Fruit fly (Drosophila melanogaster): ENCODE results near the gene Stt3A.

Gene Stt3A

dm6 chrX:21064927-21065326 is 11.2 kb upstream of the Stt3A start (continued):
- no peak for TF ChIP-seq CG17359 (tag; optimal IDR thresholded peaks at IDR 0.05)
- no peak for TF ChIP-seq fd102C (GFP tag; optimal IDR thresholded peaks at IDR 0.05)
- TF ChIP-seq Dref (GFP tag; IDR thresholded peaks at IDR 0.05), result no peak
- TF ChIP-seq CG32767 (GFP tag; IDR thresholded peaks at IDR 0.05), result no peak
- TF ChIP-seq Sin3A (optimal IDR thresholded peaks at IDR 0.05), result no peak
- no peak for TF ChIP-seq CG9876 (GFP tag; optimal IDR thresholded peaks at IDR 0.05)
- no peak for TF ChIP-seq D19A (tag; optimal IDR thresholded peaks at IDR 0.05)
- TF ChIP-seq CG10543 (GFP tag; optimal IDR thresholded peaks at IDR 0.05), result no peak
- TF ChIP-seq CG4360 (GFP tag; IDR thresholded peaks at IDR 0.05), result no peak
- TF ChIP-seq CG3163 (GFP tag; optimal IDR thresholded peaks at IDR 0.05), result no peak
- TF ChIP-seq Dad (GFP tag; optimal IDR thresholded peaks at IDR 0.05), result no peak
- TF ChIP-seq Hr3 (GFP tag; optimal IDR thresholded peaks at IDR 0.05), result no peak
- no peak for TF ChIP-seq CG10565 (GFP tag; optimal IDR thresholded peaks at IDR 0.05)
- no peak for TF ChIP-seq dmrt11E (tag; optimal IDR thresholded peaks at IDR 0.05)
- TF ChIP-seq h (optimal IDR thresholded peaks at IDR 0.05), result no peak
- TF ChIP-seq E2f1 (GFP tag; IDR thresholded peaks at IDR 0.05), result no peak
- TF ChIP-seq Mad (GFP tag; optimal IDR thresholded peaks at IDR 0.05), result no peak
- no peak for TF ChIP-seq Blimp-1 (GFP tag; optimal IDR thresholded peaks at IDR 0.05)
- TF ChIP-seq tup (GFP tag; optimal IDR thresholded peaks at IDR 0.05), result no peak
- no peak for TF ChIP-seq CG8388 (GFP tag; optimal IDR thresholded peaks at IDR 0.05)
- TF ChIP-seq Opbp (GFP tag; IDR thresholded peaks at IDR 0.05; ENCODE audit: partially characterized antibody), result no peak
- no peak for TF ChIP-seq dan (GFP tag; IDR thresholded peaks at IDR 0.05)
- no peak for TF ChIP-seq Lim3 (GFP tag; IDR thresholded peaks at IDR 0.05)
- no peak for TF ChIP-seq fd3F (GFP tag; optimal IDR thresholded peaks at IDR 0.05)
- TF ChIP-seq ken (GFP tag; IDR thresholded peaks at IDR 0.05), result 0 out of 3 replicates have a peak, but pooled peaks have one; percentile 29
- TF ChIP-seq HLHmδ (GFP tag; optimal IDR thresholded peaks at IDR 0.05), result no peak
- no peak for TF ChIP-seq CG10321 (GFP tag; IDR thresholded peaks at IDR 0.05)
- TF ChIP-seq Ssrp (tag; optimal IDR thresholded peaks at IDR 0.05), result no peak
- no peak for TF ChIP-seq run (tag; optimal IDR thresholded peaks at IDR 0.05)
- TF ChIP-seq scrt (GFP tag; optimal IDR thresholded peaks at IDR 0.05), result no peak
- TF ChIP-seq tio (GFP tag; optimal IDR thresholded peaks at IDR 0.05), result peak; percentile 7
- TF ChIP-seq CG7839 (tag; optimal IDR thresholded peaks at IDR 0.05), result peak; percentile 9
- TF ChIP-seq sens-2 (GFP tag; IDR thresholded peaks at IDR 0.05), result no peak
- no peak for TF ChIP-seq zf30C (GFP tag; optimal IDR thresholded peaks at IDR 0.05)
- no peak for TF ChIP-seq trem (tag; optimal IDR thresholded peaks at IDR 0.05)
- 0 out of 3 replicates have a peak, but pooled peaks have one; percentile 6 for TF ChIP-seq Mrtf (GFP tag; IDR thresholded peaks at IDR 0.05)
- TF ChIP-seq ap (GFP tag; IDR thresholded peaks at IDR 0.05), result no peak
- TF ChIP-seq CG13775 (GFP tag; optimal IDR thresholded peaks at IDR 0.05), result no peak
- TF ChIP-seq CG8290 (GFP tag; optimal IDR thresholded peaks at IDR 0.05), result no peak
- TF ChIP-seq CG8290 (tag; optimal IDR thresholded peaks at IDR 0.05), result peak in 1 of 2 experiments; percentile 47
- no peak for TF ChIP-seq cg (GFP tag; optimal IDR thresholded peaks at IDR 0.05)
- TF ChIP-seq CHES-1-like (GFP tag; optimal IDR thresholded peaks at IDR 0.05), result no peak
- no peak for TF ChIP-seq CG6272 (GFP tag; IDR thresholded peaks at IDR 0.05)
- TF ChIP-seq CG12391 (tag; optimal IDR thresholded peaks at IDR 0.05), result no peak
- TF ChIP-seq Sox102F (GFP tag; optimal IDR thresholded peaks at IDR 0.05), result peak; percentile 5
- no peak for TF ChIP-seq sug (tag; optimal IDR thresholded peaks at IDR 0.05)
- TF ChIP-seq CG10147 (GFP tag; optimal IDR thresholded peaks at IDR 0.05), result no peak
- no peak for TF ChIP-seq sr (GFP tag; IDR thresholded peaks at IDR 0.05)
- TF ChIP-seq danr (GFP tag; IDR thresholded peaks at IDR 0.05), result 0 out of 2 replicates have a peak, but pooled peaks have one; percentile 21
- no peak for TF ChIP-seq Max (GFP tag; optimal IDR thresholded peaks at IDR 0.05)
- TF ChIP-seq otp (GFP tag; IDR thresholded peaks at IDR 0.05), result no peak
- no peak for TF ChIP-seq al (GFP tag; IDR thresholded peaks at IDR 0.05)
- TF ChIP-seq Meics (GFP tag; optimal IDR thresholded peaks at IDR 0.05), result no peak
